Fruit fly (Drosophila melanogaster): ENCODE results near the gene CG45413.
A peak's percentile ranks its signal among the peaks of the same experiment; 100 is the strongest.

The CG45413 gene

dm6 chr3L:6955254-6956229 is 23.8 kb upstream of the CG45413 start, which contains the start of the genes CG10077 and CG9948 (continued):
- TF ChIP-seq fu2 (GFP tag; optimal IDR thresholded peaks at IDR 0.05) (peak; percentile 34), CG12155 (GFP tag; optimal IDR thresholded peaks at IDR 0.05) (peak; percentile 80), yki (optimal IDR thresholded peaks at IDR 0.05) (no peak), CG6272 (GFP tag; IDR thresholded peaks at IDR 0.05) (peak; percentile 76), insv (GFP tag; optimal IDR thresholded peaks at IDR 0.05) (peak in 1 of 2 experiments; percentile 62), CG5180 (GFP tag; optimal IDR thresholded peaks at IDR 0.05) (peak; percentile 65)

DNA sequence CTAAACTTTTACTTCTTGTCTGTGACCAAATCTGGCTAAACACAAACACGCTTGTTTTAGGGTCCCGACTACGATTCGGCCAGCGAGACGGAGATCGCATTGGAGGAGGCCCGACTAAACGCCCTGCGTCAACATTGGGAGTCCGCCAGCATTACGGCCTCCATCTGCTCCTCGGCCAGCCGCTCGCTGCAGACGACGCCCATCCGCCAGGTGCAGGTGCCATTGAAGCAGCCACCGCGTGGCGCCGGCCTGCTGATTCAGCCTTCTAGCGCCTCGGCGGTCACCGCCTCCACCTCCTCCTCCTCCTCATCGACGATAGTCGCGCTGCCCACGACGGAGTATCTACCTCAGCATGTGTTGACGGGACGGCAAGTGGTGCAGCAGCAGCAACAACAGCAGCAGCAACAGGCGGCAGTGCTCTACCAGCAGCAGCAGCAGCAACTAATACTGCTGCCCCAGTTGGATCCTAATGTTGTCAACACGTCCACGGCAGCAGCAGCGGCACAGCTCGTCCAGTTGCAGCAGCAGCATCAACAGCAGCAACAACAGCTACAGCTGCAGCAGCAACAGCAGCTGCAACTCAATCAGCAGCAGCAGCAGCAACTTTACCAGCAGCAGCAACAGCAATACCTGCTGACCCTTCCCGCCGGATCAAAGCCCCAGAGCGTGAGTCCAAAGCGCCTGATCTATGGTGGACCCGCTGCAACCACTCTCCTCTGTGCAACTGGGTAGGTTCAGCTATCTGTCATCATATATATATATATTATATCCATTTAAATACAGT is 15.6 kb upstream of the CG45413 start:
- TF ChIP-seq sc (optimal IDR thresholded peaks at IDR 0.05) (no peak), sc (GFP tag; optimal IDR thresholded peaks at IDR 0.05) (no peak), Hr39 (optimal IDR thresholded peaks at IDR 0.05) (no peak), Ets65A (GFP tag) (peak; percentile 57), prd (optimal IDR thresholded peaks at IDR 0.05) (no peak), prd (GFP tag; IDR thresholded peaks at IDR 0.05) (0 out of 3 replicates have a peak, but pooled peaks have one; percentile 8), CG16779 (GFP tag; IDR thresholded peaks at IDR 0.05) (0 out of 2 replicates have a peak, but pooled peaks have one; percentile 29), CG8478 (optimal IDR thresholded peaks at IDR 0.05) (peak; percentile 51), CG16813 (GFP tag; IDR thresholded peaks at IDR 0.05; ENCODE audit: partially characterized antibody) (0 out of 3 replicates have a peak, but pooled peaks have one; percentile 15), Med (GFP tag) (peak; percentile 52)

- TF ChIP-seq Hr3 (GFP tag; optimal IDR thresholded peaks at IDR 0.05) (no peak), CG10959 (GFP tag; IDR thresholded peaks at IDR 0.05) (peak; percentile 20; the same call in 1 of the 2 replicates), CG9876 (GFP tag; optimal IDR thresholded peaks at IDR 0.05) (no peak), Kr (GFP tag; optimal IDR thresholded peaks at IDR 0.05) (peak; percentile 36), wdn (GFP tag; IDR thresholded peaks at IDR 0.05) (no peak), Blimp-1 (GFP tag; optimal IDR thresholded peaks at IDR 0.05) (no peak), cg (GFP tag; optimal IDR thresholded peaks at IDR 0.05) (peak; percentile 17), Med (GFP tag) (peak; percentile 59), scrt (GFP tag; optimal IDR thresholded peaks at IDR 0.05) (peak; percentile 56)
Measured at dm6 chr3L:6945357-6945756, 13.6 kb upstream of the CG45413 start.

DNA sequence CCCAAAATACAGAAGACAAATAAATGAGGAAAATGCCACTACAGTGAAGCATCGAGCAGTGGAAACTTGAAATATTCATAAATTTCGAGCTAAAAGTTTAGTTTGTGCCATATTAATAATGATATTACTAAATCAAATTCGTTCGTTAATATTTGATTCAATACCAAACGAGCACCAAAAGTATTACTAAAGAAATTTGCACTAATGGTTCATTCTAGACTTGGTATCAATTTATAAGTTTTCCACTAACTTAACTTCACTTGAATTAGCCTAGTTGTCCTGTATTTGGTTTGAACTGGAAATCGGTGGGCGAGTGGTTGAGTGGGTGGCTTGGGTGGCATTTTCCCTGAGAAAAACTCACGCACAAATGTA is 12.2 kb upstream of the CG45413 start:
- TF ChIP-seq gcm (GFP tag; optimal IDR thresholded peaks at IDR 0.05) (no peak), phol (tag; optimal IDR thresholded peaks at IDR 0.05) (no peak), sob (GFP tag; IDR thresholded peaks at IDR 0.05) (no peak), Bdp1 (GFP tag; optimal IDR thresholded peaks at IDR 0.05) (no peak), GATAe (GFP tag; conservative IDR thresholded peaks at IDR 0.05) (no peak), CG9437 (GFP tag; optimal IDR thresholded peaks at IDR 0.05) (peak; percentile 20), dysf (GFP tag; IDR thresholded peaks at IDR 0.05) (peak; percentile 46; the same call in 1 of the 3 replicates), gce (GFP tag; IDR thresholded peaks at IDR 0.05) (no peak), mam (GFP tag; optimal IDR thresholded peaks at IDR 0.05) (peak; percentile 32), CG14441 (GFP tag; IDR thresholded peaks at IDR 0.05) (no peak), Chrac-16 (GFP tag; optimal IDR thresholded peaks at IDR 0.05) (no peak), kay (GFP tag; optimal IDR thresholded peaks at IDR 0.05) (no peak), Nf-YC (tag; optimal IDR thresholded peaks at IDR 0.05) (peak; percentile 1), CG33557 (GFP tag; optimal IDR thresholded peaks at IDR 0.05) (no peak), cg (GFP tag; optimal IDR thresholded peaks at IDR 0.05) (no peak), eve (GFP tag; optimal IDR thresholded peaks at IDR 0.05) (peak in 1 of 2 experiments; percentile 27), twi (tag; optimal IDR thresholded peaks at IDR 0.05) (no peak), tin (GFP tag; optimal IDR thresholded peaks at IDR 0.05) (no peak), CG13296 (GFP tag; optimal IDR thresholded peaks at IDR 0.05) (peak; percentile 10), CG7987 (GFP tag; optimal IDR thresholded peaks at IDR 0.05) (no peak), zfh2 (GFP tag; optimal IDR thresholded peaks at IDR 0.05) (no peak), bbx (GFP tag; IDR thresholded peaks at IDR 0.05; ENCODE audit: partially characterized antibody) (no peak)

Measured in whole organism, embryonic.